Fruit fly (Drosophila melanogaster) whole organism, embryonic: ENCODE data around the gene numb.

ENCODE experiments used
- Antp ChIP-seq: fragments of 200-800 bp; sonication (Bioruptor generic); optimal IDR thresholded peaks from 3 replicates; lab custom pipeline; 2016; ENCODE audit warnings: missing biosample characterization, missing genetic modification characterization
- BtbVII ChIP-seq: fragments of 200-800 bp; sonication (Bioruptor generic); optimal IDR thresholded peaks from 3 replicates; lab custom pipeline; 2017; ENCODE audit warnings: missing biosample characterization, mild to moderate bottlenecking, missing genetic modification characterization
- CG1024 ChIP-seq: fragments of 200-800 bp; sonication (Bioruptor generic); IDR thresholded peaks from 2 replicates; pipeline ENCODE4 v1.3.6; 2022; ENCODE audit warnings: missing biosample characterization, missing genetic modification characterization
- CG10431 ChIP-seq: fragments of 200-800 bp; sonication (Bioruptor generic); optimal IDR thresholded peaks from 3 replicates; lab custom pipeline; 2018; ENCODE audit warnings: missing biosample characterization, mild to moderate bottlenecking, missing genetic modification characterization
- CG12769 ChIP-seq: fragments of 200-800 bp; sonication (Bioruptor generic); optimal IDR thresholded peaks from 2 replicates; lab custom pipeline; 2019; ENCODE audit warnings: missing biosample characterization, mild to moderate bottlenecking, missing genetic modification characterization, moderate library complexity
- CG13123 ChIP-seq: fragments of 200-800 bp; sonication (Bioruptor generic); optimal IDR thresholded peaks from 2 replicates; lab custom pipeline; 2016; ENCODE audit warnings: missing biosample characterization, missing genetic modification characterization
- CG13424 ChIP-seq: fragments of 200-800 bp; sonication (Bioruptor generic); optimal IDR thresholded peaks from 2 replicates; lab custom pipeline; 2019; ENCODE audit warnings: missing biosample characterization, mild to moderate bottlenecking, missing genetic modification characterization, moderate library complexity
- CG17385 ChIP-seq: fragments of 200-800 bp; sonication (Bioruptor generic); optimal IDR thresholded peaks from 3 replicates; lab custom pipeline; 2018; ENCODE audit warnings: missing biosample characterization, mild to moderate bottlenecking, missing genetic modification characterization
- CG1832 ChIP-seq: fragments of 200-800 bp; sonication (Bioruptor generic); optimal IDR thresholded peaks from 2 replicates; lab custom pipeline; 2017; ENCODE audit warnings: missing biosample characterization, mild to moderate bottlenecking, missing genetic modification characterization, inconsistent platforms
- CG30020 ChIP-seq: fragments of 200-800 bp; optimal IDR thresholded peaks from 2 replicates; lab custom pipeline; 2019; ENCODE audit warnings: missing biosample characterization, mild to moderate bottlenecking, missing genetic modification characterization, moderate library complexity
- CG30403 ChIP-seq: fragments of 200-800 bp; sonication (Bioruptor generic); optimal IDR thresholded peaks from 3 replicates; lab custom pipeline; 2016; ENCODE audit warnings: missing biosample characterization, missing genetic modification characterization
- CG3726 ChIP-seq: fragments of 200-800 bp; sonication (Bioruptor generic); IDR thresholded peaks from 3 replicates; pipeline ENCODE4, ENCODE4 v1.3.6; 2022; ENCODE audit warnings: missing biosample characterization, missing genetic modification characterization
- CG4424 ChIP-seq: fragments of 200-800 bp; sonication (Bioruptor generic); optimal IDR thresholded peaks from 3 replicates; lab custom pipeline; 2016; ENCODE audit warnings: missing biosample characterization, missing genetic modification characterization
- CG4730 ChIP-seq: fragments of 200-800 bp; sonication (Bioruptor generic); IDR thresholded peaks from 2 replicates; pipeline ENCODE4 v1.3.6; 2022; ENCODE audit warnings: missing biosample characterization, missing genetic modification characterization
- CG6175 ChIP-seq: fragments of 200-800 bp; sonication (Bioruptor generic); IDR thresholded peaks from 3 replicates; pipeline ENCODE4 v1.3.6; 2022; ENCODE audit warnings: missing biosample characterization, missing genetic modification characterization
- CG6254 ChIP-seq: fragments of 200-800 bp; sonication (Bioruptor generic); optimal IDR thresholded peaks from 3 replicates; lab custom pipeline; 2017; ENCODE audit warnings: mild to moderate bottlenecking, missing biosample characterization, missing genetic modification reagents, missing genetic modification characterization
- CG7372 ChIP-seq: fragments of 200-800 bp; sonication (Bioruptor generic); IDR thresholded peaks from 2 replicates; pipeline ENCODE4 v1.3.6; 2022; ENCODE audit warnings: missing biosample characterization, missing genetic modification characterization
- CG7786 ChIP-seq: fragments of 200-800 bp; sonication (Bioruptor generic); optimal IDR thresholded peaks from 2 replicates; lab custom pipeline; 2016; ENCODE audit warnings: missing biosample characterization, missing genetic modification characterization
- CG8944 ChIP-seq: fragments of 200-800 bp; sonication (Bioruptor generic); optimal IDR thresholded peaks from 3 replicates; lab custom pipeline; 2016; ENCODE audit warnings: missing biosample characterization, missing genetic modification characterization
- CkIIα-i1 ChIP-seq: fragments of 200-800 bp; sonication (Bioruptor generic); IDR thresholded peaks from 2 replicates; pipeline ENCODE4 v1.3.6; 2022; ENCODE audit warnings: missing biosample characterization, missing genetic modification characterization
- Deaf1 ChIP-seq: fragments of 200-800 bp; optimal IDR thresholded peaks from 3 replicates; lab custom pipeline; 2019; ENCODE audit warnings: missing biosample characterization, mild to moderate bottlenecking, missing genetic modification characterization, moderate library complexity
- Dip2 ChIP-seq: fragments of 200-800 bp; sonication (Bioruptor generic); IDR thresholded peaks from 2 replicates; pipeline ENCODE4 v1.3.6; 2022; ENCODE audit warnings: missing biosample characterization, missing genetic modification characterization
- Dip3 ChIP-seq: fragments of 200-800 bp; sonication (Bioruptor generic); optimal IDR thresholded peaks from 3 replicates; lab custom pipeline; 2016; ENCODE audit warnings: missing biosample characterization, missing genetic modification characterization
- Fer2 ChIP-seq: fragments of 200-800 bp; sonication (Bioruptor generic); optimal IDR thresholded peaks from 2 replicates; lab custom pipeline; 2018; ENCODE audit warnings: missing biosample characterization, mild to moderate bottlenecking, missing genetic modification characterization, moderate library complexity
- Fer3 ChIP-seq: fragments of 200-800 bp; sonication (Bioruptor generic); optimal IDR thresholded peaks from 2 replicates; lab custom pipeline; 2018; ENCODE audit warnings: missing biosample characterization, mild to moderate bottlenecking, missing genetic modification characterization, moderate library complexity
- HLH4C ChIP-seq: fragments of 200-800 bp; sonication (Bioruptor generic); IDR thresholded peaks from 3 replicates; pipeline ENCODE4 v1.3.6; 2022; ENCODE audit warnings: missing biosample characterization, missing genetic modification characterization; ENCODE audit not compliant: partially characterized antibody
- Hmr ChIP-seq: fragments of 200-800 bp; sonication (Bioruptor generic); optimal IDR thresholded peaks from 3 replicates; lab custom pipeline; 2017; ENCODE audit warnings: mild to moderate bottlenecking, missing biosample characterization, missing genetic modification reagents, missing genetic modification characterization
- NC2α ChIP-seq: fragments of 200-800 bp; sonication (Bioruptor generic); optimal IDR thresholded peaks from 2 replicates; lab custom pipeline; 2016; ENCODE audit warnings: missing biosample characterization, missing genetic modification characterization
- Oli ChIP-seq: fragments of 200-800 bp; sonication (Bioruptor generic); optimal IDR thresholded peaks from 2 replicates; lab custom pipeline; 2018; ENCODE audit warnings: missing biosample characterization, mild to moderate bottlenecking, missing genetic modification characterization, moderate library complexity
- Spps ChIP-seq: fragments of 200-800 bp; sonication (Bioruptor generic); optimal IDR thresholded peaks from 2 replicates; lab custom pipeline; 2018; ENCODE audit warnings: missing biosample characterization, mild to moderate bottlenecking, missing genetic modification characterization
- Trl ChIP-seq, 3 experiments: fragments of >200 bp in 2 of 3; fragments of 200-800 bp in 1 of 3; sonication (Bioruptor generic) in 1 of 3; optimal IDR thresholded peaks; 2 replicates in 1 of 3; 3 replicates in 2 of 3; lab custom pipeline; 2016 to 2017; ENCODE audit warnings: missing biosample characterization in 1 of 3, missing genetic modification characterization in 1 of 3
- abd-A ChIP-seq: fragments of 200-800 bp; sonication (Bioruptor generic); optimal IDR thresholded peaks from 3 replicates; lab custom pipeline; 2019; ENCODE audit warnings: missing biosample characterization, mild to moderate bottlenecking, missing genetic modification characterization, moderate library complexity
- croc ChIP-seq: fragments of 200-800 bp; sonication (Bioruptor generic); conservative IDR thresholded peaks from 3 replicates; pipeline ENCODE4 v1.3.6; 2022; ENCODE audit warnings: missing biosample characterization, missing genetic modification characterization
- dimm ChIP-seq: fragments of 200-800 bp; sonication (Bioruptor generic); IDR thresholded peaks from 2 replicates; pipeline ENCODE4 v1.3.6; 2022; ENCODE audit warnings: missing biosample characterization, missing genetic modification characterization
- ems ChIP-seq: fragments of 200-800 bp; sonication (Bioruptor generic); optimal IDR thresholded peaks from 3 replicates; lab custom pipeline; 2016; ENCODE audit warnings: missing biosample characterization, missing genetic modification characterization
- ewg ChIP-seq: fragments of 200-800 bp; sonication (Bioruptor generic); optimal IDR thresholded peaks from 3 replicates; lab custom pipeline; 2017; ENCODE audit warnings: mild to moderate bottlenecking, missing biosample characterization, missing genetic modification reagents, missing genetic modification characterization
- fd64A ChIP-seq: fragments of 200-800 bp; sonication (Bioruptor generic); optimal IDR thresholded peaks from 3 replicates; lab custom pipeline; 2018; ENCODE audit warnings: missing biosample characterization, mild to moderate bottlenecking, missing genetic modification characterization
- kni ChIP-seq: fragments of 200-800 bp; sonication (Bioruptor generic); optimal IDR thresholded peaks from 3 replicates; lab custom pipeline; 2017; ENCODE audit warnings: mild to moderate bottlenecking, missing biosample characterization, missing genetic modification reagents, missing genetic modification characterization
- lov ChIP-seq, 2 experiments: fragments of 200-800 bp in 1 of 2; fragments of >200 bp in 1 of 2; sonication (Bioruptor generic) in 1 of 2; IDR thresholded peaks in 1 of 2; optimal IDR thresholded peaks in 1 of 2; 2 replicates in 1 of 2; 3 replicates in 1 of 2; pipeline versions ENCODE4 v1.3.6 to Lab custom; 2017 to 2022; ENCODE audit warnings: missing biosample characterization in 1 of 2, missing genetic modification characterization in 1 of 2
- org-1 ChIP-seq: fragments of 200-800 bp; sonication (Bioruptor generic); optimal IDR thresholded peaks from 2 replicates; lab custom pipeline; 2017; ENCODE audit warnings: missing biosample characterization, missing genetic modification characterization
- otp ChIP-seq: fragments of 200-800 bp; sonication (Bioruptor generic); IDR thresholded peaks from 3 replicates; pipeline ENCODE4, ENCODE4 v1.3.6; 2022; ENCODE audit warnings: missing biosample characterization, missing genetic modification characterization
- p53 ChIP-seq: fragments of 200-800 bp; sonication (Bioruptor generic); optimal IDR thresholded peaks from 2 replicates; lab custom pipeline; 2016; ENCODE audit warnings: missing biosample characterization, missing genetic modification characterization
- pan ChIP-seq, 4 experiments: fragments of >200 bp in 3 of 4; fragments of 200-800 bp in 1 of 4; sonication (Bioruptor generic) in 1 of 4; optimal IDR thresholded peaks in 3 of 4; IDR thresholded peaks in 1 of 4; 2 replicates each; pipeline versions ENCODE4 v1.3.6 to Lab custom; 2017 to 2022; ENCODE audit warnings: missing biosample characterization in 2 of 4, missing genetic modification characterization in 2 of 4, mixed read lengths in 1 of 4
- schlank ChIP-seq: fragments of 200-800 bp; sonication (Bioruptor generic); optimal IDR thresholded peaks from 2 replicates; lab custom pipeline; 2018; ENCODE audit warnings: missing biosample characterization, mild to moderate bottlenecking, missing genetic modification characterization
- sna ChIP-seq: fragments of 200-800 bp; sonication (Bioruptor generic); IDR thresholded peaks from 2 replicates; pipeline ENCODE4 v1.3.6; 2022; ENCODE audit warnings: missing biosample characterization, missing genetic modification characterization; ENCODE audit not compliant: partially characterized antibody
- ssp ChIP-seq: fragments of 200-800 bp; sonication (Bioruptor generic); IDR thresholded peaks from 2 replicates; pipeline ENCODE4 v1.3.6; 2022; ENCODE audit warnings: missing biosample characterization, missing genetic modification characterization
- stc ChIP-seq: fragments of 200-800 bp; sonication (Bioruptor generic); IDR thresholded peaks from 2 replicates; pipeline ENCODE4 v1.3.6; 2022; ENCODE audit warnings: missing biosample characterization, missing genetic modification characterization

Gene numb

DNA sequence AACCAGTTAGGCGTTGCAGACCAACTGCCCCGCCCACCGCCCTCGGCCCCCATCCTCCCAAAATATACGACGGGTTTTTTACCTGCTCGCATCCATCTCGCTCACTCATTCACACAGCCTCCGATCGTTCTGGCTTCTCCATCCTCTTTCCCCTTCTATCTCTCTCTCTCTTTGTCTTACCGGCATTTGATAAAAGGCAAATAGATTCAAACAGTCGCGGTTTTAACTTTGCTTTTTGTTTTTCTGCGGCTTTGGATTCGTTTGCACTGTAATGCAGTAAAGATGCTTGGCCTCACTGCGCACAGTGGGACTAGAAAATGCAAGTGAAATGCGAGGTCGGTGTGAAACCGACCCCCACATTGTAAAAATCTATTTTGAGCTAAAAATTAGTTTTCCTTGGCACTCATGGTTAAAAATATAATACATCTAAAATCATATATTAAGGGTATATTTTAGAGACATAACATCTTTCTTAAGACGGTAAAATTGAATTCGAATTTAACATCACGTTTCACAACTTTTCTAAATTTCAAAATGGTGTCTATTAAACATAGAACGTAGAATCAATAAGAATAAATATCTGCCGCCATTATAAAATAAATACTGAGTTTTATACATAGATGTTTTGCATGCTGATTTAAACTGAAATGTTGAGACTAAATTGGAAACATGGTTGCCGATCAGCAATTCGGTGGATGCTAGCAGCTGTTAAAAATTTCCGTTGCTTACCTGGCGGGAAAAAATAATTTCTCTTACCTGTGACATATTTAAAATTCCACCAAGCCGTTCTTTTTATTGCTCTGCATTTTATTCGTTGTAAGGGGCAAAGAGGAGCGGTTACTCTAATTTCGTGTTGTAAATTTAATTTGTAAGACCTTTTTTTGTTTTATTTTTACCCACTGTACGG is 59.4 kb downstream of the numb start (continued):
- peak; percentile 6 for TF ChIP-seq CG7786 (GFP tag; lab: Kevin White, UChicago)
- TF ChIP-seq CG8944 (GFP tag; lab: Kevin White, UChicago) = no peak
- TF ChIP-seq stc (GFP tag; lab: Robert Waterston, UW) = 0 out of 2 replicates have a peak, but pooled peaks have one; percentile 12
- no peak for TF ChIP-seq CG6175
- no peak for TF ChIP-seq Deaf1 (tag; lab: Kevin White, UChicago)
- no peak for TF ChIP-seq CG10431 (GFP tag; lab: Kevin White, UChicago)
- TF ChIP-seq CG13123 (GFP tag; lab: Kevin White, UChicago) = no peak
- TF ChIP-seq CG12769 (tag; lab: Kevin White, UChicago) = peak; percentile 39
- peak; percentile 40 for TF ChIP-seq kni (GFP tag; lab: Kevin White, UChicago)
- no peak for TF ChIP-seq ewg
- TF ChIP-seq org-1 (GFP tag; lab: Kevin White, UChicago) = no peak
- peak; percentile 50 for TF ChIP-seq abd-A (tag; lab: Kevin White, UChicago)
- no peak for TF ChIP-seq croc (GFP tag; lab: Robert Waterston, UW)
- no peak for TF ChIP-seq CG4730 (GFP tag; lab: Robert Waterston, UW)
- TF ChIP-seq sna = no peak
- no peak for TF ChIP-seq CkIIα-i1 (GFP tag; lab: Robert Waterston, UW)
- no peak for TF ChIP-seq BtbVII
- TF ChIP-seq CG7372 = no peak
- no peak for TF ChIP-seq lov (optimal IDR thresholded peaks at IDR 0.05; lab: Kevin White, UChicago)
- TF ChIP-seq lov (GFP tag; IDR thresholded peaks at IDR 0.05; lab: Robert Waterston, UW) = no peak
- no peak for TF ChIP-seq CG13424 (tag; lab: Kevin White, UChicago)
- TF ChIP-seq CG3726 (GFP tag; lab: Robert Waterston, UW) = no peak
- no peak for TF ChIP-seq fd64A (GFP tag; lab: Kevin White, UChicago)
- TF ChIP-seq CG30020 = no peak
- TF ChIP-seq HLH4C (GFP tag; lab: Robert Waterston, UW) = no peak
- no peak for TF ChIP-seq Dip3 (GFP tag; lab: Kevin White, UChicago)
- peak; percentile 2 for TF ChIP-seq CG17385 (GFP tag; lab: Kevin White, UChicago)
- no peak for TF ChIP-seq Hmr
- TF ChIP-seq Dip2 = no peak
- peak; percentile 21 for TF ChIP-seq Oli (tag; lab: Kevin White, UChicago)
- no peak for TF ChIP-seq ssp
- no peak for TF ChIP-seq Antp (GFP tag; lab: Kevin White, UChicago)
- peak; percentile 83 for TF ChIP-seq CG1832 (GFP tag; lab: Kevin White, UChicago)
- no peak for TF ChIP-seq otp (GFP tag; lab: Robert Waterston, UW)
- TF ChIP-seq CG30403 (GFP tag; lab: Kevin White, UChicago) = peak; percentile 39
- TF ChIP-seq schlank (tag; lab: Kevin White, UChicago) = no peak
- TF ChIP-seq CG6254 (GFP tag; lab: Kevin White, UChicago) = peak; percentile 9
- TF ChIP-seq pan (optimal IDR thresholded peaks at IDR 0.05; lab: Kevin White, UChicago) = no peak
- peak in 1 of 2 experiments; percentile 47 for TF ChIP-seq pan (GFP tag; optimal IDR thresholded peaks at IDR 0.05 in 1 of 2, IDR thresholded peaks at IDR 0.05 in 1 of 2)
- no peak for TF ChIP-seq ems (GFP tag; lab: Kevin White, UChicago)
- TF ChIP-seq Spps (tag; lab: Kevin White, UChicago) = no peak
- no peak for TF ChIP-seq Trl (optimal IDR thresholded peaks at IDR 0.05; lab: Kevin White, UChicago)
- no peak for TF ChIP-seq Trl (GFP tag; optimal IDR thresholded peaks at IDR 0.05; lab: Kevin White, UChicago)
- TF ChIP-seq CG1024 (GFP tag; lab: Robert Waterston, UW) = peak; percentile 33; the same call in 1 of the 2 replicates
- TF ChIP-seq p53 = no peak
- TF ChIP-seq Fer2 (tag; lab: Kevin White, UChicago) = no peak
- TF ChIP-seq NC2α (GFP tag; lab: Kevin White, UChicago) = no peak
- no peak for TF ChIP-seq dimm
- TF ChIP-seq CG4424 (GFP tag; lab: Kevin White, UChicago) = peak; percentile 10
- TF ChIP-seq Fer3 (tag; lab: Kevin White, UChicago) = no peak
